Fruit fly (Drosophila melanogaster) whole organism, wandering third instar larva: Measurements from ENCODE around the gene mib2.

ENCODE experiments used
- CG32264 ChIP-seq: fragments of 200-800 bp; sonication (Bioruptor generic); optimal IDR thresholded peaks from 2 replicates; lab custom pipeline; 2016; ENCODE audit warnings: missing biosample characterization, missing genetic modification characterization
- CG9705 ChIP-seq: fragments of 200-800 bp; sonication (Bioruptor generic); optimal IDR thresholded peaks from 2 replicates; lab custom pipeline; 2018; ENCODE audit warnings: missing biosample characterization, mild to moderate bottlenecking, missing genetic modification characterization
- CrebA ChIP-seq: fragments of 200-800 bp; sonication (Bioruptor generic); optimal IDR thresholded peaks from 2 replicates; lab custom pipeline; 2016; ENCODE audit warnings: missing biosample characterization, mild to moderate bottlenecking, missing genetic modification characterization, borderline replicate concordance
- Dfd ChIP-seq: fragments of >200 bp; optimal IDR thresholded peaks from 2 replicates; lab custom pipeline; 2017; ENCODE audit warnings: missing biosample characterization, missing genetic modification characterization
- Dif ChIP-seq: fragments of 200-275, 200-300 bp; sonication (Bioruptor generic); optimal IDR thresholded peaks from 2 replicates; lab custom pipeline; 2018; ENCODE audit warnings: missing biosample characterization, missing genetic modification characterization; ENCODE audit not compliant: partially characterized antibody
- GATAd ChIP-seq: sonication (Bioruptor generic); optimal IDR thresholded peaks from 2 replicates; lab custom pipeline; 2016; ENCODE audit warnings: missing biosample characterization, missing genetic modification characterization
- HLH106 ChIP-seq: fragments of 200-800 bp; optimal IDR thresholded peaks from 3 replicates; lab custom pipeline; 2019; ENCODE audit warnings: missing biosample characterization, mild to moderate bottlenecking, missing genetic modification characterization, moderate library complexity
- Hnf4 ChIP-seq: fragments of 200-800 bp; sonication (Bioruptor generic); optimal IDR thresholded peaks from 2 replicates; lab custom pipeline; 2016; ENCODE audit warnings: missing biosample characterization, mild to moderate bottlenecking, missing genetic modification characterization
- Hr78 ChIP-seq: fragments of >200 bp; optimal IDR thresholded peaks from 2 replicates; lab custom pipeline; 2017; ENCODE audit warnings: missing biosample characterization, missing genetic modification characterization
- Hr83 ChIP-seq: fragments of 200-300 bp; sonication (Bioruptor generic); optimal IDR thresholded peaks from 2 replicates; lab custom pipeline; 2016; ENCODE audit warnings: missing biosample characterization, mild to moderate bottlenecking, missing genetic modification characterization, moderate library complexity; ENCODE audit not compliant: poor library complexity, severe bottlenecking
- Jra ChIP-seq: sonication (Bioruptor generic); optimal IDR thresholded peaks from 2 replicates; lab custom pipeline; 2016; ENCODE audit warnings: missing biosample characterization, missing genetic modification characterization
- Mio ChIP-seq: sonication (Bioruptor generic); optimal IDR thresholded peaks from 2 replicates; lab custom pipeline; 2016; ENCODE audit warnings: missing biosample characterization, missing genetic modification characterization
- Myc ChIP-seq: fragments of >200 bp; optimal IDR thresholded peaks from 2 replicates; lab custom pipeline; 2017
- N ChIP-seq: fragments of >200 bp; optimal IDR thresholded peaks from 2 replicates; lab custom pipeline; 2018; ENCODE audit warnings: missing biosample characterization, missing external identifiers, missing genetic modification characterization
- OdsH ChIP-seq: fragments of 200-800 bp; sonication (Bioruptor generic); optimal IDR thresholded peaks from 2 replicates; lab custom pipeline; 2016; ENCODE audit warnings: missing biosample characterization, mild to moderate bottlenecking, missing genetic modification characterization
- Rel ChIP-seq, 2 experiments: fragments of 200-800 bp; sonication (Bioruptor generic) in 1 of 2; optimal IDR thresholded peaks; 2 replicates in 1 of 2; 3 replicates in 1 of 2; lab custom pipeline; 2016 to 2019; ENCODE audit warnings: mild to moderate bottlenecking in 2 of 2, missing biosample characterization in 2 of 2, missing genetic modification characterization in 2 of 2, moderate library complexity in 1 of 2
- Sp1 ChIP-seq: fragments of 200-800 bp; sonication (Bioruptor generic); optimal IDR thresholded peaks from 3 replicates; lab custom pipeline; 2019; ENCODE audit warnings: missing biosample characterization, mild to moderate bottlenecking, missing genetic modification characterization, moderate library complexity
- Vsx2 ChIP-seq: fragments of 200-300, 225-300 bp; sonication (Bioruptor generic); optimal IDR thresholded peaks from 2 replicates; lab custom pipeline; 2018; ENCODE audit warnings: missing biosample characterization, missing genetic modification characterization; ENCODE audit not compliant: partially characterized antibody
- br ChIP-seq: fragments of 200-800 bp; sonication (Bioruptor generic); optimal IDR thresholded peaks from 2 replicates; lab custom pipeline; 2016; ENCODE audit warnings: missing biosample characterization, missing genetic modification characterization
- brk ChIP-seq: fragments of 200-800 bp; sonication (Bioruptor generic); optimal IDR thresholded peaks from 2 replicates; lab custom pipeline; 2016; ENCODE audit warnings: missing biosample characterization, mild to moderate bottlenecking, missing genetic modification characterization
- dsf ChIP-seq: sonication (Bioruptor generic); optimal IDR thresholded peaks from 2 replicates; lab custom pipeline; 2016; ENCODE audit warnings: missing biosample characterization, missing genetic modification characterization, borderline replicate concordance
- ey ChIP-seq: fragments of 200-800 bp; sonication (Bioruptor generic); optimal IDR thresholded peaks from 2 replicates; lab custom pipeline; 2016; ENCODE audit warnings: missing biosample characterization, missing genetic modification characterization
- foxo ChIP-seq, 2 experiments: fragments of 200-800 bp; sonication (Bioruptor generic); optimal IDR thresholded peaks; 2 replicates in 1 of 2; 3 replicates in 1 of 2; lab custom pipeline; 2016 to 2017; ENCODE audit warnings: missing biosample characterization in 2 of 2, missing genetic modification characterization in 2 of 2
- fru ChIP-seq: fragments of 200-800 bp; sonication (Bioruptor generic); optimal IDR thresholded peaks from 3 replicates; lab custom pipeline; 2016; ENCODE audit warnings: missing biosample characterization, mild to moderate bottlenecking, missing genetic modification characterization
- h ChIP-seq: fragments of 200-800 bp; sonication (Bioruptor generic); optimal IDR thresholded peaks from 3 replicates; lab custom pipeline; 2016; ENCODE audit warnings: missing biosample characterization, mild to moderate bottlenecking, missing genetic modification characterization
- lola ChIP-seq: fragments of >200 bp; optimal IDR thresholded peaks from 2 replicates; lab custom pipeline; 2017; ENCODE audit warnings: missing biosample characterization, missing genetic modification characterization
- pan ChIP-seq: fragments of >200 bp; optimal IDR thresholded peaks from 2 replicates; lab custom pipeline; 2017
- psq ChIP-seq: fragments of 200-800 bp; sonication (Bioruptor generic); optimal IDR thresholded peaks from 3 replicates; lab custom pipeline; 2017; ENCODE audit warnings: missing biosample characterization, mild to moderate bottlenecking, missing genetic modification characterization, moderate library complexity
- rgr ChIP-seq: fragments of 200-800 bp; sonication (Bioruptor generic); optimal IDR thresholded peaks from 3 replicates; lab custom pipeline; 2016; ENCODE audit warnings: missing biosample characterization, mild to moderate bottlenecking, missing genetic modification characterization
- sage ChIP-seq: fragments of 200-800 bp; sonication (Bioruptor generic); optimal IDR thresholded peaks from 2 replicates; lab custom pipeline; 2016; ENCODE audit warnings: missing biosample characterization, mild to moderate bottlenecking, missing genetic modification characterization
- sv ChIP-seq: fragments of 200-800 bp; sonication (Bioruptor generic); optimal IDR thresholded peaks from 3 replicates; lab custom pipeline; 2016; ENCODE audit warnings: missing biosample characterization, missing genetic modification characterization
- tai ChIP-seq: sonication (Bioruptor generic); optimal IDR thresholded peaks from 2 replicates; lab custom pipeline; 2016; ENCODE audit warnings: missing biosample characterization, missing genetic modification characterization
- usp ChIP-seq: fragments of >200 bp; optimal IDR thresholded peaks from 2 replicates; lab custom pipeline; 2017; ENCODE audit warnings: missing biosample characterization, missing genetic modification characterization
- woc ChIP-seq: sonication (Bioruptor generic); optimal IDR thresholded peaks from 2 replicates; lab custom pipeline; 2016; ENCODE audit warnings: missing biosample characterization, mild to moderate bottlenecking, missing genetic modification characterization

Gene mib2

dm6 chr2L:19051534-19052100, 17.4 kb downstream of the mib2 start, which contains the start of gene Rpn3:
TSS of gene Rpn3 (plus strand) at chr2L:19051790.
- TF ChIP-seq rgr (GFP tag; lab: Kevin White, UChicago), result peak; percentile 86
- TF ChIP-seq ey (GFP tag; lab: Kevin White, UChicago), result peak; percentile 79
- peak; percentile 77 for TF ChIP-seq psq
- TF ChIP-seq br (GFP tag; lab: Kevin White, UChicago), result no peak
- TF ChIP-seq Sp1 (GFP tag; lab: Kevin White, UChicago), result peak; percentile 75
- TF ChIP-seq tai (GFP tag; lab: Kevin White, UChicago), result no peak
- TF ChIP-seq Rel (GFP tag; optimal IDR thresholded peaks at IDR 0.05; lab: Kevin White, UChicago), result no peak
- TF ChIP-seq Rel (tag; optimal IDR thresholded peaks at IDR 0.05; lab: Kevin White, UChicago), result peak; percentile 23
- peak; percentile 88 for TF ChIP-seq fru
- TF ChIP-seq CG32264 (GFP tag; lab: Kevin White, UChicago), result peak; percentile 47
- peak; percentile 22 to 89 for TF ChIP-seq foxo (GFP tag; optimal IDR thresholded peaks at IDR 0.05; lab: Kevin White, UChicago)
- TF ChIP-seq sv (GFP tag; lab: Kevin White, UChicago), result peak; percentile 77
- TF ChIP-seq HLH106 (tag; lab: Kevin White, UChicago), result peak; percentile 77
- TF ChIP-seq dsf (GFP tag; lab: Kevin White, UChicago), result peak; percentile 86
- no peak for TF ChIP-seq Hnf4 (GFP tag; lab: Kevin White, UChicago)
- no peak for TF ChIP-seq brk
- TF ChIP-seq OdsH (GFP tag; lab: Kevin White, UChicago), result peak; percentile 76
- no peak for TF ChIP-seq Dfd (GFP tag; lab: Kevin White, UChicago)
- TF ChIP-seq Hr78 (GFP tag; lab: Kevin White, UChicago), result no peak
- TF ChIP-seq h (GFP tag; lab: Kevin White, UChicago), result peak; percentile 89
- no peak for TF ChIP-seq Myc
- peak; percentile 89 for TF ChIP-seq Jra (GFP tag; lab: Kevin White, UChicago)
- TF ChIP-seq Hr83 (GFP tag; lab: Kevin White, UChicago), result peak; percentile 18
- TF ChIP-seq CG9705 (GFP tag; lab: Kevin White, UChicago), result peak; percentile 52
- no peak for TF ChIP-seq GATAd
- no peak for TF ChIP-seq pan (lab: Kevin White, UChicago)
- TF ChIP-seq N (GFP tag; lab: Kevin White, UChicago), result no peak

- TF ChIP-seq Myc (peak; percentile 70), rgr (GFP tag; lab: Kevin White, UChicago) (peak; percentile 4), Rel (GFP tag; optimal IDR thresholded peaks at IDR 0.05; lab: Kevin White, UChicago) (no peak), Rel (tag; optimal IDR thresholded peaks at IDR 0.05; lab: Kevin White, UChicago) (peak; percentile 63), Sp1 (GFP tag; lab: Kevin White, UChicago) (peak; percentile 11), brk (no peak), CrebA (GFP tag; lab: Kevin White, UChicago) (no peak), sage (GFP tag; lab: Kevin White, UChicago) (no peak)
Observed at dm6 chr2L:19053860-19054515, 19.7 kb downstream of the mib2 start, which contains the start of gene CG10492. TSS of gene CG10492 (plus strand) at chr2L:19054078.

DNA sequence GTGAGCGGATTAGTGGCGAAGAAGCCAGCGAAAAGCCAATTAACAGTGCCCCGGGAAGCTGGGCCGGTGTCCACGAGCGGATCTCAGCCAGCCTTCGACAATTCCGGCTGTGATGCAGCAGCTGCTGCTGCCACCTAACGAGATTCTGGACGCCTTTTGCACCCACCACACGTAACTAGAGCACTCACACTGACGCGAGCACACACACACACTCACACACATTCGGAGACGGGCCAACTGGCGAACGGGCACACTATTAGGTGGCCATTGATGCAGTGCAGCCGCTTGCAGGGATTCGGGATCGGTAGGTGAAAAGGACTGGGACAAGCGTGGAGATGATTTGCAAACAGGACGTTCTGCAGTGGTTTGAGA, 20.3 kb downstream of the mib2 start:
- TF ChIP-seq Hr78 (GFP tag; lab: Kevin White, UChicago) (no peak), N (GFP tag; lab: Kevin White, UChicago) (no peak), br (GFP tag; lab: Kevin White, UChicago) (no peak)

- TF ChIP-seq woc, result no peak
- no peak for TF ChIP-seq br (GFP tag; lab: Kevin White, UChicago)
- no peak for TF ChIP-seq Hr78 (GFP tag; lab: Kevin White, UChicago)
- no peak for TF ChIP-seq sv (GFP tag; lab: Kevin White, UChicago)
- no peak for TF ChIP-seq Mio
- TF ChIP-seq tai (GFP tag; lab: Kevin White, UChicago), result no peak
- TF ChIP-seq psq, result no peak
- no peak for TF ChIP-seq dsf (GFP tag; lab: Kevin White, UChicago)
- TF ChIP-seq Rel (GFP tag; optimal IDR thresholded peaks at IDR 0.05; lab: Kevin White, UChicago), result no peak
- TF ChIP-seq Rel (tag; optimal IDR thresholded peaks at IDR 0.05; lab: Kevin White, UChicago), result no peak
- no peak for TF ChIP-seq GATAd
- no peak for TF ChIP-seq Hr83 (GFP tag; lab: Kevin White, UChicago)
- no peak for TF ChIP-seq foxo (GFP tag; optimal IDR thresholded peaks at IDR 0.05; lab: Kevin White, UChicago)
- TF ChIP-seq usp (GFP tag; lab: Kevin White, UChicago), result no peak
- TF ChIP-seq h (GFP tag; lab: Kevin White, UChicago), result no peak
- TF ChIP-seq HLH106 (tag; lab: Kevin White, UChicago), result no peak
- TF ChIP-seq Vsx2, result no peak
- TF ChIP-seq Dif (GFP tag; lab: Kevin White, UChicago), result no peak
- TF ChIP-seq lola (GFP tag; lab: Kevin White, UChicago), result no peak
- TF ChIP-seq sage (GFP tag; lab: Kevin White, UChicago), result no peak
Observed at dm6 chr2L:19057799-19058198, 23.6 kb downstream of the mib2 start.
